Fruit fly (Drosophila melanogaster): Measurements from ENCODE around the gene CG46465.

DNA sequence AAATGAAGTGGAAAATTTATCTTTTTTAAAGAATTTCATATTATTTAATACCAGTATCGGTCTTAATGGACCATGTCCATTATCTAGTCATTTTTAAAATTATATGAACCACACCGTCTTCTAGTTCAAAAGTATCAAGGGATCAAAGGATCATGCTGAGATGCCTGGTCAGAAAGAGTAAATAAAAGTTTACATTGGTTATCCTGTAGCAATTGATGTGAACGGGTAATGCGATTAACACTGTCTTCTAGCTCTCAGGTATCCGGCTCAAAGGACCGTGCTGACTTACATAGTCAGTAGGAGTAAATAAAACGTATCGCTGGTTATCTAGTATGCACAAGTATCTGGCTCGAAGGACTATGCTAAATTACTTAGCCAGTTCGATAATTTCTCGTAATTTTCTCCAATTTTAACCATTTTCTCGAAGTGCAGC, 26.9 kb downstream of the CG46465 start:
- TF ChIP-seq Gug (GFP tag; IDR thresholded peaks at IDR 0.05) (no peak), CG8119 (GFP tag; IDR thresholded peaks at IDR 0.05) (no peak), lz (GFP tag; optimal IDR thresholded peaks at IDR 0.05) (peak; percentile 29), Eip78C (GFP tag) (peak; percentile 66), CG10669 (GFP tag; optimal IDR thresholded peaks at IDR 0.05) (no peak), CG3032 (tag; optimal IDR thresholded peaks at IDR 0.05) (peak; percentile 5), esn (GFP tag; optimal IDR thresholded peaks at IDR 0.05) (peak; percentile 21), OdsH (GFP tag; optimal IDR thresholded peaks at IDR 0.05) (peak; percentile 8), Lpt (GFP tag; optimal IDR thresholded peaks at IDR 0.05) (no peak), Blimp-1 (GFP tag; optimal IDR thresholded peaks at IDR 0.05) (no peak)
